Fruit fly (Drosophila melanogaster): ENCODE results near the gene CG11977.

The CG11977 gene

DNA sequence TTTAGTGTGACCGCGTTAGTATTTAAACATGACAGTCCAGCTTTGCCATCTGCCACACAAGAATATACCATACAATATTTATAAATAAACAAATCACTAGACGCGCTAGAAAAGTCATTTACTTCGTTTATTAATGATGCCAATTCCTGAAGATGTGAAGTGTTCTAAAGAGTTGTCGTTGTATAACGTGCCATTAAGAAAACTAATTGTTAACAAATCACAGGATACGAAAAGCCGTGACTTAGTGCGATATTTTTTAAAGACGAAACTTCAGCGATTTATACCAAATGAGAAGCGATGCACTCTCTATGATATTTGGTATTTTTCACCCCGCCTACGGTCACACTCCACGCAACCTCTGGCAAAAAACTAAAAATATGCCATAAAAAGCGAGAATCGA lies 42.0 kb downstream of the CG11977 start, which contains the start of gene neur (continued):
- TF ChIP-seq CG7556 (GFP tag; optimal IDR thresholded peaks at IDR 0.05) = no peak
- peak; percentile 13 for TF ChIP-seq jumu (GFP tag; optimal IDR thresholded peaks at IDR 0.05)
- TF ChIP-seq CG7786 (GFP tag; optimal IDR thresholded peaks at IDR 0.05) = no peak
- TF ChIP-seq gt (GFP tag; IDR thresholded peaks at IDR 0.05) = no peak
- peak; percentile 38 for TF ChIP-seq CG17186 (GFP tag; optimal IDR thresholded peaks at IDR 0.05)
- TF ChIP-seq CG4854 (GFP tag; optimal IDR thresholded peaks at IDR 0.05) = peak; percentile 35
- TF ChIP-seq CG10267 (tag; optimal IDR thresholded peaks at IDR 0.05) = peak; percentile 55
- TF ChIP-seq CG1603 (tag; optimal IDR thresholded peaks at IDR 0.05) = peak; percentile 29
- TF ChIP-seq HmgZ (tag; optimal IDR thresholded peaks at IDR 0.05) = peak; percentile 20
- peak; percentile 18 for TF ChIP-seq lab (GFP tag; optimal IDR thresholded peaks at IDR 0.05)
- peak; percentile 45; the same call in 1 of the 2 replicates for TF ChIP-seq CG9932 (GFP tag; IDR thresholded peaks at IDR 0.05)
- TF ChIP-seq ase (GFP tag; IDR thresholded peaks at IDR 0.05) = no peak
- peak; percentile 39; the same call in 1 of the 2 replicates for TF ChIP-seq slbo (GFP tag; IDR thresholded peaks at IDR 0.05)
- peak; percentile 19 for TF ChIP-seq HmgD (GFP tag; optimal IDR thresholded peaks at IDR 0.05)
- peak; percentile 21 for TF ChIP-seq CHES-1-like (GFP tag; optimal IDR thresholded peaks at IDR 0.05)
- peak; percentile 18 to 41 for TF ChIP-seq tll (GFP tag; optimal IDR thresholded peaks at IDR 0.05)
- TF ChIP-seq twi (tag; optimal IDR thresholded peaks at IDR 0.05) = peak; percentile 28
- TF ChIP-seq CG14441 (GFP tag; IDR thresholded peaks at IDR 0.05) = no peak
- peak; percentile 5 for TF ChIP-seq dm (GFP tag; optimal IDR thresholded peaks at IDR 0.05)
- TF ChIP-seq fd96Cb (tag; optimal IDR thresholded peaks at IDR 0.05) = no peak
- TF ChIP-seq CG2116 (GFP tag; optimal IDR thresholded peaks at IDR 0.05) = peak; percentile 54
- peak; percentile 18 for TF ChIP-seq CG3163 (GFP tag; optimal IDR thresholded peaks at IDR 0.05)
- peak; percentile 4 for TF ChIP-seq CG18599 (GFP tag; optimal IDR thresholded peaks at IDR 0.05)
- peak; percentile 77 for TF ChIP-seq amos (GFP tag; IDR thresholded peaks at IDR 0.05; ENCODE audit: partially characterized antibody)
- 0 out of 2 replicates have a peak, but pooled peaks have one; percentile 8 for TF ChIP-seq CG9215 (GFP tag; IDR thresholded peaks at IDR 0.05)
- TF ChIP-seq CG10321 (GFP tag; IDR thresholded peaks at IDR 0.05) = no peak
- no peak for TF ChIP-seq CG10979 (tag; optimal IDR thresholded peaks at IDR 0.05)
- peak; percentile 13 for TF ChIP-seq PHDP (tag; optimal IDR thresholded peaks at IDR 0.05)
- peak; percentile 91 for TF ChIP-seq BEAF-32 (GFP tag; optimal IDR thresholded peaks at IDR 0.05)
- peak in 1 of 2 experiments; percentile 3 for TF ChIP-seq chif (GFP tag; optimal IDR thresholded peaks at IDR 0.05)
- TF ChIP-seq CG3407 (GFP tag; optimal IDR thresholded peaks at IDR 0.05) = peak; percentile 0
- TF ChIP-seq Rfx (GFP tag; IDR thresholded peaks at IDR 0.05) = peak; percentile 35
- TF ChIP-seq CG14860 (GFP tag; IDR thresholded peaks at IDR 0.05; ENCODE audit: partially characterized antibody) = 0 out of 3 replicates have a peak, but pooled peaks have one; percentile 54
- TF ChIP-seq YL-1 (GFP tag; optimal IDR thresholded peaks at IDR 0.05) = peak; percentile 58
- no peak for TF ChIP-seq Kr (GFP tag; optimal IDR thresholded peaks at IDR 0.05)
- peak; percentile 83 for TF ChIP-seq Lhr (GFP tag; optimal IDR thresholded peaks at IDR 0.05)
- peak; percentile 19 for TF ChIP-seq CG12104 (GFP tag; optimal IDR thresholded peaks at IDR 0.05)
- TF ChIP-seq sens (GFP tag) = peak; percentile 76
- peak; percentile 39 for TF ChIP-seq CG3281 (GFP tag; optimal IDR thresholded peaks at IDR 0.05)
- peak; percentile 80 for TF ChIP-seq Dll (GFP tag; IDR thresholded peaks at IDR 0.05; ENCODE audit: partially characterized antibody)
- peak; percentile 59 for TF ChIP-seq CG34224 (GFP tag; IDR thresholded peaks at IDR 0.05; ENCODE audit: partially characterized antibody)
- peak; percentile 75 for TF ChIP-seq CoRest (tag; optimal IDR thresholded peaks at IDR 0.05)
- TF ChIP-seq B-H2 (GFP tag; optimal IDR thresholded peaks at IDR 0.05) = no peak
- no peak for TF ChIP-seq otp (GFP tag; IDR thresholded peaks at IDR 0.05)
- TF ChIP-seq Myb (GFP tag; optimal IDR thresholded peaks at IDR 0.05) = peak; percentile 6
- no peak for TF ChIP-seq abd-A (tag; optimal IDR thresholded peaks at IDR 0.05)
- peak; percentile 78 for TF ChIP-seq CG13287 (GFP tag; IDR thresholded peaks at IDR 0.05; ENCODE audit: partially characterized antibody)
- no peak for TF ChIP-seq Hr78 (GFP tag; optimal IDR thresholded peaks at IDR 0.05)
- 0 out of 4 replicates have a peak, but pooled peaks have one; percentile 66 for TF ChIP-seq chinmo (GFP tag; IDR thresholded peaks at IDR 0.05; ENCODE audit: partially characterized antibody)
